Worm (Caenorhabditis elegans): Measurements from ENCODE around the gene R07C3.3.

The R07C3.3 gene

DNA sequence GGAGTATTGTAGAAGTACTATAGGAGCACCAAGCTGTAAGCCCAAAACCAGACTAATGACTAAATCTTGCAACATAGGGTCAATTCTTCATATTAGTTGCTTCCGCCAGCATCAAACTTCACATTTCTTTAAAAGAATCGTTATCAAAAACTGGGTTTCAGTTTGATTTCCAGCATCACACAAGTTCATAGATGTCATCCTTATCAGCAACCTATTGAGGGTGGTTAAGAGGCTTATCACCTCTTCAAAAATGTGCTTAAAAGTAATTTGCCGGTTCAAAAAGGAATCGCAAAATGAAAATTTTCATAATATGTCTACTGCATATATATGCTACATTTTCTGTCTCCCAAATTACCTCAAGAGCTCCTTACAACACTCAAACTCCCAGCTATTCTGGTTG is 5.1 kb downstream of the R07C3.3 start, which contains the start of gene clec-43 (continued):
- no peak for TF ChIP-seq nhr-11 (tag; optimal IDR thresholded peaks at IDR 0.05)
- TF ChIP-seq zag-1 (tag; optimal IDR thresholded peaks at IDR 0.05): no peak
- TF ChIP-seq daf-19 (GFP tag; conservative IDR thresholded peaks at IDR 0.05): no peak
- TF ChIP-seq dmd-6 (GFP tag; IDR thresholded peaks at IDR 0.05): peak; percentile 81
- peak; percentile 92 for TF ChIP-seq pqm-1 (tag; optimal IDR thresholded peaks at IDR 0.05)
- TF ChIP-seq ceh-32 (tag; optimal IDR thresholded peaks at IDR 0.05; ENCODE audit: poor library complexity): no peak

DNA sequence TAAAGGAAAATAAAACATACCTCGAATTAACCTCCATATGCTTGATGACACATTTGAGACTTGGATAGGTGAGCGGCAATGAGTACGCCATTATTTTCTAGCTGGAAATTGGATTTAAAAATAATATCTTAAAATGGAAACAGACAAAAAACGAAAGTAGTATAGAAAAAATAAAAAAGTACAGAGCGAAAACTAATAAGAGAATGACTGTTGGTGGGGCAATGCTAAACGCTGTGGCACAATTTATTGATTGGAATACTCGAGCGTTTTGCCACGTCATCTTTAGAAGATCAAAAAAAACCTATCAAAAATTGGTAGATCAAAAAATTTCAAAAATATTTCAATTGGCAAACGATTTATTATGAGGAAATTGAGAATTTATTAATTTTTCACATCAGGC is 9.4 kb downstream of the R07C3.3 start, which contains the start of gene fbxc-32:
TSS of gene fbxc-32 (minus strand) at position 101 of the 400 bp plus-strand sequence.
- no peak for TF ChIP-seq Y75B8A.6 (GFP tag; IDR thresholded peaks at IDR 0.05)
- no peak for TF ChIP-seq lim-7 (GFP tag; IDR thresholded peaks at IDR 0.05)
- TF ChIP-seq ztf-11 (tag; optimal IDR thresholded peaks at IDR 0.05): no peak
- no peak for TF ChIP-seq ceh-32 (tag; optimal IDR thresholded peaks at IDR 0.05; ENCODE audit: poor library complexity)
- no peak for TF ChIP-seq T26A8.4 (GFP tag; IDR thresholded peaks at IDR 0.05)
- TF ChIP-seq nhr-48 (tag; optimal IDR thresholded peaks at IDR 0.05): no peak
- TF ChIP-seq unc-39 (tag; optimal IDR thresholded peaks at IDR 0.05): no peak
- no peak for TF ChIP-seq egl-27 (tag; optimal IDR thresholded peaks at IDR 0.05)
- no peak for TF ChIP-seq zag-1 (tag; optimal IDR thresholded peaks at IDR 0.05)

DNA sequence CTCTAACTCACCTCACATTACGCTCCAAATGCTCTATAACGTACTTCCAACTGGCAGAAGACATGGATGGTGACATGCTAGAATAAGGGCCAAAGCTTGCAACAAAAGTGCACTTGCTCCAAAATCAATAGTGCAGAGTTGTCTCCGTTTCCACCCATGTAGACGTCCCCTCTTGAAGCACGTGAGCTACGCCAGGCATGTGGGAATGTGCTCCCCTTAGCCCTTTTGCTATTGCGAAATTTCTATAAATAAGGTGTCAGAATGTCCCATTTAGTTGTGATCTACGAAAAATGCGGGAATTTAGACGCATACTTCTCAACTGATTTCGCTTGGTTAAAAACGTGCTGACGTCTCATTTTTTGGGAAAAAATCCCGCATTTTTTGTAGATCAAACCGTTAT is 11.7 kb downstream of the R07C3.3 start:
- TF ChIP-seq nhr-42 (GFP tag; IDR thresholded peaks at IDR 0.05) (no peak), attf-4 (tag; optimal IDR thresholded peaks at IDR 0.05) (no peak), nhr-6 (tag; optimal IDR thresholded peaks at IDR 0.05) (no peak), dve-1 (tag; optimal IDR thresholded peaks at IDR 0.05; ENCODE audit: insufficient read depth) (no peak), egl-27 (tag; optimal IDR thresholded peaks at IDR 0.05) (no peak), ama-1 (optimal IDR thresholded peaks at IDR 0.05) (no peak), zip-11 (GFP tag; IDR thresholded peaks at IDR 0.05) (no peak), mes-2 (tag; optimal IDR thresholded peaks at IDR 0.05; ENCODE audit: poor library complexity, severe bottlenecking) (no peak), ceh-20 (GFP tag; IDR thresholded peaks at IDR 0.05) (no peak), snpc-1.2 (GFP tag; IDR thresholded peaks at IDR 0.05) (no peak), ZK337.2 (GFP tag; IDR thresholded peaks at IDR 0.05) (no peak), lin-13 (GFP tag; optimal IDR thresholded peaks at IDR 0.05) (no peak), saeg-2 (GFP tag; IDR thresholded peaks at IDR 0.05) (no peak), zfp-3 (GFP tag; conservative IDR thresholded peaks at IDR 0.05) (no peak), unc-39 (tag; optimal IDR thresholded peaks at IDR 0.05) (no peak)

DNA sequence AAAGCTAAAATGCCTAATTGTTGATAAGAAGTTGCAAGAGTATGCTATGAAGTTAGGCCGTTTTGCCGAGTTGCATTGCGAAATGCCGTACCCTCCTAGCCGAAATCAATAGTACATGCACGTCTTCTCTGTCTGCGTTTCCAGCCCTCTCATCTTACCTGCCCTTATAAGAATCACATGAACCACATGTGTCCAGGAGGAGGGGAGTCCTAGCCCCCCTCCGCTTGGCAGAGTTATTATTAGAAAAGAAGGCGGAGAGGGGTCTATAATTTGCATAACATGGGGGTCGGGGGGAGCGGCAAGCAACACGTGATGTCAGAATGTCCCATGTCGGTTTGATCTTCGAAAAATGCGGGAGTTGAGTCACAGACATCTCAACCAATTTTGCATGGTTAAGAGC is 14.4 kb downstream of the R07C3.3 start:
- TF ChIP-seq ctbp-1 (GFP tag; IDR thresholded peaks at IDR 0.05) (no peak), zip-2 (tag; optimal IDR thresholded peaks at IDR 0.05) (no peak), nhr-48 (tag; optimal IDR thresholded peaks at IDR 0.05) (no peak), dpl-1 (GFP tag; optimal IDR thresholded peaks at IDR 0.05) (no peak), skn-1 (tag; optimal IDR thresholded peaks at IDR 0.05) (no peak), mdt-29 (GFP tag; IDR thresholded peaks at IDR 0.05) (no peak), sdz-12 (GFP tag; optimal IDR thresholded peaks at IDR 0.05) (no peak), rbr-2 (tag; optimal IDR thresholded peaks at IDR 0.05) (no peak), spr-1 (tag; optimal IDR thresholded peaks at IDR 0.05) (no peak)

DNA sequence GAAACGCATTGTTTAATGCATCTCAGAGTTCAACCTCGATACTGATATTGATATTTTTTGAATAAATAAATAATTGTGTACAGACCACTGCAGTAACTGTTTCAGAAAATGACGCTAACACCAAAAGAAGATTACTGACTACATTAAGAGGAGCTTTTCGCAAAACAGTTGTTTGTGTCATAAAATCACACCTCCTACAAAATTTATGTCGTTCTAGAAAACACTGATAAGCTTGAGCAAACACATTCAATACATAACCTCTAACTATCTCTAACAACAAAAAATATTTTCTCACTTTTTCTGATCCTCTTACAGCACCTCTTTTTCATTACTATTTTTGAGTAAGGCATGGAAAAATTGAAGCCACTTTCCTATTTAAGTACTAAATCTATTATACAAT is 16.0 kb downstream of the R07C3.3 start, which contains the start of gene fbxc-7:
TSS of gene fbxc-7 (plus strand) at position 301 of the 400 bp plus-strand sequence.
- peak; percentile 29 for TF ChIP-seq nhr-28 (tag; optimal IDR thresholded peaks at IDR 0.05)

All from whole organism, L4 larva.